Worm (Caenorhabditis elegans) whole organism, early embryonic: ENCODE results near the gene srbc-57.

Experiments used
- B0310.2 ChIP-seq: sonication (generic microtip); optimal IDR thresholded peaks from 2 replicates; lab custom pipeline; 2016; ENCODE audit warnings: mild to moderate bottlenecking, missing genetic modification characterization, missing compliant biosample characterization
- scrt-1 ChIP-seq: fragments of 200-800 bp; sonication (Bioruptor generic); IDR thresholded peaks from 2 replicates; pipeline ENCODE4 v1.3.6; 2022; ENCODE audit warnings: missing genetic modification characterization, missing compliant biosample characterization

- TF ChIP-seq scrt-1: no peak
- no peak for TF ChIP-seq B0310.2 (tag; lab: Kevin White, UChicago)
These were observed 16.0 kb upstream of the srbc-57 start, which contains the start of gene nhr-212 for ce11 chrV:484285-484890.
